Worm (Caenorhabditis elegans): ENCODE measurements around the gene str-39.

str-39 gene

ce11 chrV:2912901-2913300, 33.2 kb upstream of the str-39 start, which contains the start of gene C31B8.9:
C31B8.9 (minus strand) TSS chrV:2913001.
- TF ChIP-seq elt-2 (tag; optimal IDR thresholded peaks at IDR 0.05) (no peak), ama-1 (optimal IDR thresholded peaks at IDR 0.05) (no peak), madf-2 (tag; optimal IDR thresholded peaks at IDR 0.05) (no peak), ceh-48 (tag; optimal IDR thresholded peaks at IDR 0.05) (no peak), pha-4 (tag; optimal IDR thresholded peaks at IDR 0.05) (no peak), fkh-10 (GFP tag; optimal IDR thresholded peaks at IDR 0.05) (no peak), pag-3 (tag; optimal IDR thresholded peaks at IDR 0.05; ENCODE audit: borderline replicate concordance) (no peak), ceh-9 (tag; optimal IDR thresholded peaks at IDR 0.05) (no peak), dve-1 (tag; optimal IDR thresholded peaks at IDR 0.05) (no peak), C38D4.7 (GFP tag; optimal IDR thresholded peaks at IDR 0.05) (no peak), Y22D7AL.16 (tag; optimal IDR thresholded peaks at IDR 0.05) (no peak), ttx-3 (tag; optimal IDR thresholded peaks at IDR 0.05) (no peak), mec-3 (tag; optimal IDR thresholded peaks at IDR 0.05; ENCODE audit: borderline replicate concordance) (no peak), gmeb-2 (tag; optimal IDR thresholded peaks at IDR 0.05) (no peak), hlh-15 (tag; optimal IDR thresholded peaks at IDR 0.05) (no peak), ref-2 (tag; optimal IDR thresholded peaks at IDR 0.05) (no peak), odd-2 (tag; optimal IDR thresholded peaks at IDR 0.05) (no peak), ceh-30 (tag; optimal IDR thresholded peaks at IDR 0.05) (no peak), ceh-31 (tag; optimal IDR thresholded peaks at IDR 0.05) (no peak)

DNA sequence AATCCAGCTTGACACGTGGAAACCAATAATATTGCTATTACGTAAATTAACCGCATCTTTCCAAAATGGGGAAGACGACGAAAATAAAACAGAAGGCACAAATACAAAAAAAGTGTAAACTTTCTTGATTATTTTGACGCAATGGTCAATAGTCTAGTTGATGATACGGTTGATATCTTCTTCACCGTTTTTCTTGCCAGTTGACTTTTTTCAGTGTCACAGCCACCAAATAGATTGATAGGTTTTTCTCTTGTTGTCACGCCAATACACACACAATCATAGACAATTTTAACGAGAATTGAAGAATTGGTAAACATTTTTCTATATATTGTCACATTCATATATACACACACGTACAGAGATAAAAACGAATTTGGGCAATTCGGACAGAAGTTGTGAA, 29.8 kb upstream of the str-39 start, which contains the start of gene zmp-3:
Gene zmp-3 (minus strand): TSS at position 101 of the 400 bp plus-strand sequence.
- TF ChIP-seq mec-3 (tag; optimal IDR thresholded peaks at IDR 0.05; ENCODE audit: borderline replicate concordance) (no peak), pha-2 (tag; optimal IDR thresholded peaks at IDR 0.05) (no peak), dve-1 (tag; optimal IDR thresholded peaks at IDR 0.05) (no peak), ceh-34 (tag; optimal IDR thresholded peaks at IDR 0.05) (no peak), unc-42 (tag; optimal IDR thresholded peaks at IDR 0.05) (no peak), nhr-11 (tag; optimal IDR thresholded peaks at IDR 0.05) (no peak), pha-4 (tag; optimal IDR thresholded peaks at IDR 0.05) (no peak), che-1 (tag; optimal IDR thresholded peaks at IDR 0.05) (no peak), pros-1 (tag; optimal IDR thresholded peaks at IDR 0.05) (no peak), ceh-30 (tag; optimal IDR thresholded peaks at IDR 0.05) (no peak), syd-9 (tag; optimal IDR thresholded peaks at IDR 0.05) (no peak), ceh-14 (tag; optimal IDR thresholded peaks at IDR 0.05) (no peak)

DNA sequence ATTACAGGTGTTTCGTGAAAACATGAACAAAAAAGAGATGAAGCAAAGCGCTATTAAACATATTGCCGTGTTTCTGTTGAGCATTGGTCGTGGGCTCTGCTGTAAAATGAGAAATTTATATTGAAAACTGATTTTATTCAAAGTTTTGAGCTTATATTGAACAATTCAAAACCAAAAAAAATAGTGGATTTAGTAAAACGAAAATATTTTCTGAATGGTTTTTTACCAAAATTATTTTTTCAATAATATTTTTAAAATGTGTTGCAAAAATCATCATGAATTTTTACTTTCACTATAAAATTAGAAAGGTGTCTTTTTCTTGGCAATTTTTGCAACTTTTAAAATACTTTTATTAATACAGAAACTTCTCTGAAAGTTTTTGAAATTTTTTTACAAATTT, 23.5 kb upstream of the str-39 start, which contains the start of gene C31B8.7:
Gene C31B8.7 (minus strand): TSS at position 101 of the 400 bp plus-strand sequence.
- TF ChIP-seq pag-3 (tag; optimal IDR thresholded peaks at IDR 0.05; ENCODE audit: borderline replicate concordance), result no peak
- no peak for TF ChIP-seq ets-4 (tag; optimal IDR thresholded peaks at IDR 0.05)
- TF ChIP-seq ceh-24 (tag; optimal IDR thresholded peaks at IDR 0.05), result no peak
- no peak for TF ChIP-seq dmd-4 (tag; optimal IDR thresholded peaks at IDR 0.05; ENCODE audit: borderline replicate concordance)
- no peak for TF ChIP-seq ceh-31 (tag; optimal IDR thresholded peaks at IDR 0.05)
- TF ChIP-seq pros-1 (tag; optimal IDR thresholded peaks at IDR 0.05), result no peak
- TF ChIP-seq sdc-2 (tag; optimal IDR thresholded peaks at IDR 0.05), result no peak

DNA sequence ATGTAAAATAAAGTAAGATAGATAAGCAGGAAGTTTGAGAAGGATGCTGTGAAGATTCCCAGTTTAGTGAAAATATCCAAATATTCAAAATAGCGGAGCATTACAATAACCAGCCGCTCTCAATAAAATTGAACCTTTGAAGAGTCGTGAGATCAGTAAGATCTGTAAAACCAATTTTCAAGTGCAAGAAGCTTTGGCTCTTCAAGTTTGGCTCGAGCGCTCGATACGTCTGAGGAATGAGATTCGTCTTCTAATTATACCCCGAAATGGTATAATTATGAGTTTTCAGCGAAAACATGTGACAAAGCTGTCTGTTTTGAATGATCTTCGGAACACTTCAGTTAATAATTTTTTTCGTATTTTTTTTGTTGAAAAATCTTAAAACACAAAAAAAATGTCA, 20.2 kb upstream of the str-39 start, which contains the start of gene str-46:
Gene str-46 (minus strand): TSS at position 101 of the 400 bp plus-strand sequence.
- TF ChIP-seq eyg-1 (tag; optimal IDR thresholded peaks at IDR 0.05) (no peak), unc-3 (GFP tag; conservative IDR thresholded peaks at IDR 0.05) (no peak), unc-3 (tag; optimal IDR thresholded peaks at IDR 0.05) (no peak), pqm-1 (tag; optimal IDR thresholded peaks at IDR 0.05) (no peak), C38D4.7 (GFP tag; optimal IDR thresholded peaks at IDR 0.05) (no peak)

- no peak for TF ChIP-seq pat-9 (tag; optimal IDR thresholded peaks at IDR 0.05)
- no peak for TF ChIP-seq mec-3 (tag; optimal IDR thresholded peaks at IDR 0.05; ENCODE audit: borderline replicate concordance)
- TF ChIP-seq syd-9 (tag; optimal IDR thresholded peaks at IDR 0.05), result no peak
- no peak for TF ChIP-seq gmeb-2 (tag; optimal IDR thresholded peaks at IDR 0.05)
- no peak for TF ChIP-seq pha-2 (tag; optimal IDR thresholded peaks at IDR 0.05)
- no peak for TF ChIP-seq ceh-19 (GFP tag; optimal IDR thresholded peaks at IDR 0.05)
- no peak for TF ChIP-seq unc-86 (tag; optimal IDR thresholded peaks at IDR 0.05)
- no peak for TF ChIP-seq unc-55 (GFP tag; optimal IDR thresholded peaks at IDR 0.05)
- TF ChIP-seq ceh-24 (tag; optimal IDR thresholded peaks at IDR 0.05), result no peak
- no peak for TF ChIP-seq ceh-6 (GFP tag; optimal IDR thresholded peaks at IDR 0.05)
- no peak for TF ChIP-seq ets-4 (tag; optimal IDR thresholded peaks at IDR 0.05)
- TF ChIP-seq odd-2 (tag; optimal IDR thresholded peaks at IDR 0.05), result no peak
- TF ChIP-seq lim-6 (tag; optimal IDR thresholded peaks at IDR 0.05), result no peak
These were observed 16.5 kb upstream of the str-39 start, which contains the start of gene pals-32 for ce11 chrV:2896198-2896660. pals-32 (plus strand) TSS chrV:2896610.
